Worm (Caenorhabditis elegans) whole organism, late embryonic: ENCODE data around the gene srh-257.

Experiments
- ama-1 ChIP-seq: fragments of 150-350 bp; optimal IDR thresholded peaks from 2 replicates; lab custom pipeline; 2014
- ceh-22 ChIP-seq: sonication (generic microtip); optimal IDR thresholded peaks from 2 replicates; lab custom pipeline; 2017; ENCODE audit warnings: missing biosample characterization, missing genetic modification characterization
- ceh-24 ChIP-seq: sonication (generic microtip); optimal IDR thresholded peaks from 2 replicates; lab custom pipeline; 2016; ENCODE audit warnings: mild to moderate bottlenecking, missing genetic modification characterization, missing compliant biosample characterization
- ceh-31 ChIP-seq: sonication (generic microtip); optimal IDR thresholded peaks from 2 replicates; lab custom pipeline; 2016; ENCODE audit warnings: missing genetic modification characterization, missing compliant biosample characterization
- dmd-4 ChIP-seq: sonication (generic microtip); optimal IDR thresholded peaks from 2 replicates; lab custom pipeline; 2016; ENCODE audit warnings: borderline replicate concordance, missing genetic modification characterization, missing compliant biosample characterization
- elt-2 ChIP-seq: sonication (generic microtip); optimal IDR thresholded peaks from 2 replicates; lab custom pipeline; 2016; ENCODE audit warnings: missing genetic modification reagents, missing genetic modification characterization, missing compliant biosample characterization
- elt-4 ChIP-seq: sonication (generic microtip); optimal IDR thresholded peaks from 2 replicates; lab custom pipeline; 2016; ENCODE audit warnings: missing genetic modification characterization, missing compliant biosample characterization
- ets-4 ChIP-seq: sonication (generic microtip); optimal IDR thresholded peaks from 2 replicates; lab custom pipeline; 2016; ENCODE audit warnings: missing genetic modification characterization, missing compliant biosample characterization
- fkh-10 ChIP-seq: fragments of 150-350 bp; optimal IDR thresholded peaks from 2 replicates; lab custom pipeline; 2014; ENCODE audit warnings: missing biosample characterization, missing genetic modification reagents, missing genetic modification characterization
- fkh-6 ChIP-seq: sonication (generic microtip); optimal IDR thresholded peaks from 2 replicates; lab custom pipeline; 2016; ENCODE audit warnings: missing genetic modification characterization, missing compliant biosample characterization
- mec-3 ChIP-seq: sonication (generic microtip); optimal IDR thresholded peaks from 2 replicates; lab custom pipeline; 2016; ENCODE audit warnings: borderline replicate concordance, missing genetic modification characterization, missing compliant biosample characterization
- nhr-11 ChIP-seq: fragments of 150-350 bp; optimal IDR thresholded peaks from 2 replicates; lab custom pipeline; 2014; ENCODE audit warnings: missing biosample characterization, missing genetic modification characterization
- pha-4 ChIP-seq: fragments of 150-350 bp; optimal IDR thresholded peaks from 2 replicates; lab custom pipeline; 2018; ENCODE audit warnings: missing biosample characterization, missing genetic modification reagents, missing genetic modification characterization
- tbx-2 ChIP-seq: sonication (generic microtip); optimal IDR thresholded peaks from 2 replicates; lab custom pipeline; 2016; ENCODE audit warnings: missing genetic modification characterization, missing compliant biosample characterization

ce11 chrV:15398728-15399127 lies 8.3 kb upstream of the srh-257 start, which contains the start of gene fbxa-199:
- TF ChIP-seq ets-4 (tag; lab: Kevin White, UChicago) = no peak
- no peak for TF ChIP-seq dmd-4 (tag; lab: Kevin White, UChicago)
- no peak for TF ChIP-seq ama-1
- TF ChIP-seq elt-4 = no peak
- no peak for TF ChIP-seq nhr-11 (tag; lab: Kevin White, UChicago)
- no peak for TF ChIP-seq fkh-6
- no peak for TF ChIP-seq mec-3
- TF ChIP-seq fkh-10 (GFP tag; lab: Kevin White, UChicago) = no peak
- TF ChIP-seq pha-4 (tag; lab: Kevin White, UChicago) = no peak
- TF ChIP-seq elt-2 = no peak
- TF ChIP-seq ceh-22 = no peak
- TF ChIP-seq ceh-24 (tag; lab: Kevin White, UChicago) = no peak
- no peak for TF ChIP-seq tbx-2
- no peak for TF ChIP-seq ceh-31 (tag; lab: Kevin White, UChicago)
